Worm (Caenorhabditis elegans): ENCODE measurements around the gene C38C10.3.

DNA sequence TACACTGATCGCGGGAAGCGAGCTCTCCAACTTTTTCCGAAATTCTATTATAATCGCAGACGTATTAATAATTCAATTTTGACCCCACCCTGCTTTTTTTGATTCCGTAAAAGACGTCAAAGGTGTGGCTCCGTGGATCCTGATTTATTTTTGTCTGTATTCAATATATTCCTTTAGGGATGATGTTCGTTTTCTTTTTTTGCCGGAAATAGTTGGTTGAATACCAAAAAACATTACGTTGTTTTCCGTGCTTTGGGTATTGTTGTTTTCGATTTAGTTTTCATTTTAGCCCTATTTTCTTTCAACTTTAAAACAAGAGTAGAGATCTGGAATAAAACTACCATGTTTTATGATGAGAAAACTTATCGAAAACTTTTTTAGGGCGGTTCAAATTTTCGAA, 8.7 kb downstream of the C38C10.3 start:
- TF ChIP-seq lin-35 (GFP tag; optimal IDR thresholded peaks at IDR 0.05), result no peak
- no peak for TF ChIP-seq ama-1 (optimal IDR thresholded peaks at IDR 0.05)
- TF ChIP-seq ama-1 (GFP tag; optimal IDR thresholded peaks at IDR 0.05), result no peak
- TF ChIP-seq sea-2 (GFP tag; IDR thresholded peaks at IDR 0.05), result no peak
- TF ChIP-seq nhr-120 (GFP tag; IDR thresholded peaks at IDR 0.05), result no peak
- no peak for TF ChIP-seq bed-1 (GFP tag; IDR thresholded peaks at IDR 0.05)
- TF ChIP-seq xnd-1 (tag; optimal IDR thresholded peaks at IDR 0.05), result no peak
- no peak for TF ChIP-seq tlf-1 (GFP tag; optimal IDR thresholded peaks at IDR 0.05)
- TF ChIP-seq lsy-27 (tag; optimal IDR thresholded peaks at IDR 0.05; ENCODE audit: borderline replicate concordance, insufficient read depth), result no peak
- TF ChIP-seq T07F8.4 (tag; optimal IDR thresholded peaks at IDR 0.05), result no peak
- no peak for TF ChIP-seq akir-1 (GFP tag; optimal IDR thresholded peaks at IDR 0.05)
- no peak for TF ChIP-seq tbp1 (GFP tag; optimal IDR thresholded peaks at IDR 0.05)
- no peak for TF ChIP-seq B0035.1 (tag; optimal IDR thresholded peaks at IDR 0.05)
- no peak for TF ChIP-seq nfya-2 (GFP tag; IDR thresholded peaks at IDR 0.05)
- TF ChIP-seq D2030.7 (GFP tag; IDR thresholded peaks at IDR 0.05), result no peak

Data from whole organism, young adult.